Fruit fly (Drosophila melanogaster) whole organism, embryonic: ENCODE results near the gene Mtl.
A peak's percentile ranks its signal among the peaks of the same experiment; 100 is the strongest.

Experiments
- CG10209 ChIP-seq: fragments of 200-800 bp; sonication (Bioruptor generic); optimal IDR thresholded peaks from 3 replicates; lab custom pipeline; 2017; ENCODE audit warnings: missing biosample characterization, mild to moderate bottlenecking, missing genetic modification characterization, missing genetic modification reagents
- CG10366 ChIP-seq: fragments of 200-800 bp; sonication (Bioruptor generic); IDR thresholded peaks from 2 replicates; pipeline ENCODE4 v1.3.6; 2022; ENCODE audit warnings: missing biosample characterization, missing genetic modification characterization
- CG10543 ChIP-seq: fragments of 200-800 bp; sonication (Bioruptor generic); optimal IDR thresholded peaks from 3 replicates; lab custom pipeline; 2017; ENCODE audit warnings: missing biosample characterization, mild to moderate bottlenecking, missing genetic modification characterization, moderate library complexity
- CG12155 ChIP-seq: fragments of 200-800 bp; sonication (Bioruptor generic); optimal IDR thresholded peaks from 3 replicates; lab custom pipeline; 2016; ENCODE audit warnings: missing biosample characterization, missing genetic modification characterization
- CG14710 ChIP-seq: fragments of 200-800 bp; sonication (Bioruptor generic); optimal IDR thresholded peaks from 3 replicates; lab custom pipeline; 2019; ENCODE audit warnings: missing biosample characterization, mild to moderate bottlenecking, missing genetic modification characterization, moderate library complexity
- CG14965 ChIP-seq: fragments of 200-800 bp; sonication (Bioruptor generic); optimal IDR thresholded peaks from 2 replicates; lab custom pipeline; 2016; ENCODE audit warnings: missing biosample characterization, missing genetic modification characterization, borderline replicate concordance
- CG16813 ChIP-seq: fragments of 200-800 bp; sonication (Bioruptor generic); IDR thresholded peaks from 3 replicates; pipeline ENCODE4 v1.3.6; 2022; ENCODE audit warnings: missing biosample characterization, missing genetic modification characterization; ENCODE audit not compliant: partially characterized antibody
- CG17385 ChIP-seq: fragments of 200-800 bp; sonication (Bioruptor generic); optimal IDR thresholded peaks from 3 replicates; lab custom pipeline; 2018; ENCODE audit warnings: missing biosample characterization, mild to moderate bottlenecking, missing genetic modification characterization
- CG17568 ChIP-seq: fragments of 200-800 bp; sonication (Bioruptor generic); optimal IDR thresholded peaks from 2 replicates; lab custom pipeline; 2018; ENCODE audit warnings: missing biosample characterization, mild to moderate bottlenecking, missing genetic modification characterization, moderate library complexity
- CG17802 ChIP-seq: fragments of 200-800 bp; sonication (Bioruptor generic); optimal IDR thresholded peaks from 2 replicates; lab custom pipeline; 2018; ENCODE audit warnings: missing biosample characterization, mild to moderate bottlenecking, missing genetic modification characterization, moderate library complexity
- CG2889 ChIP-seq: fragments of 200-800 bp; sonication (Bioruptor generic); IDR thresholded peaks from 3 replicates; pipeline ENCODE4 v1.3.6; 2022; ENCODE audit warnings: missing biosample characterization, missing genetic modification characterization
- CG31365 ChIP-seq: fragments of 200-800 bp; sonication (Bioruptor generic); optimal IDR thresholded peaks from 2 replicates; lab custom pipeline; 2018; ENCODE audit warnings: missing biosample characterization, mild to moderate bottlenecking, missing genetic modification characterization
- CG32767 ChIP-seq: fragments of 200-800 bp; sonication (Bioruptor generic); IDR thresholded peaks from 2 replicates; pipeline ENCODE4 v1.3.6; 2022; ENCODE audit warnings: missing biosample characterization, missing genetic modification characterization
- CG4730 ChIP-seq: fragments of 200-800 bp; sonication (Bioruptor generic); IDR thresholded peaks from 2 replicates; pipeline ENCODE4 v1.3.6; 2022; ENCODE audit warnings: missing biosample characterization, missing genetic modification characterization
- CG4854 ChIP-seq: fragments of 200-800 bp; sonication (Bioruptor generic); optimal IDR thresholded peaks from 2 replicates; lab custom pipeline; 2016; ENCODE audit warnings: missing biosample characterization, missing genetic modification characterization, inconsistent platforms
- CG7372 ChIP-seq: fragments of 200-800 bp; sonication (Bioruptor generic); IDR thresholded peaks from 2 replicates; pipeline ENCODE4 v1.3.6; 2022; ENCODE audit warnings: missing biosample characterization, missing genetic modification characterization
- CG7556 ChIP-seq: fragments of 200-800 bp; sonication (Bioruptor generic); optimal IDR thresholded peaks from 2 replicates; lab custom pipeline; 2017; ENCODE audit warnings: missing biosample characterization, mild to moderate bottlenecking, missing genetic modification characterization
- CG7839 ChIP-seq: fragments of 200-800 bp; sonication (Bioruptor generic); optimal IDR thresholded peaks from 3 replicates; lab custom pipeline; 2018; ENCODE audit warnings: missing biosample characterization, mild to moderate bottlenecking, missing genetic modification characterization, moderate library complexity
- CG7928 ChIP-seq: fragments of 200-800 bp; sonication (Bioruptor generic); optimal IDR thresholded peaks from 2 replicates; lab custom pipeline; 2017; ENCODE audit warnings: missing biosample characterization, mild to moderate bottlenecking, missing genetic modification characterization
- CG7987 ChIP-seq: fragments of 200-800 bp; sonication (Bioruptor generic); optimal IDR thresholded peaks from 2 replicates; lab custom pipeline; 2018; ENCODE audit warnings: missing biosample characterization, mild to moderate bottlenecking, missing genetic modification characterization, moderate library complexity
- CG8089 ChIP-seq: fragments of 200-800 bp; sonication (Bioruptor generic); optimal IDR thresholded peaks from 3 replicates; lab custom pipeline; 2016; ENCODE audit warnings: missing biosample characterization, missing genetic modification characterization
- CG8765 ChIP-seq: fragments of 200-800 bp; sonication (Bioruptor generic); IDR thresholded peaks from 2 replicates; pipeline ENCODE4 v1.3.6; 2022; ENCODE audit warnings: missing biosample characterization, missing genetic modification characterization
- CG9437 ChIP-seq: fragments of 200-800 bp; sonication (Bioruptor generic); optimal IDR thresholded peaks from 2 replicates; lab custom pipeline; 2018; ENCODE audit warnings: missing biosample characterization, mild to moderate bottlenecking, missing genetic modification characterization
- Dfd ChIP-seq, 2 experiments: fragments of >200 bp; optimal IDR thresholded peaks; 2 replicates each; lab custom pipeline; 2017; ENCODE audit warnings: missing biosample characterization in 2 of 2, missing genetic modification characterization in 2 of 2
- Ets65A ChIP-seq: fragments of 200-800 bp; sonication (Bioruptor generic); peaks from one replicate; lab custom pipeline; 2016; ENCODE audit warnings: missing biosample characterization, missing genetic modification characterization
- Fer2 ChIP-seq: fragments of 200-800 bp; sonication (Bioruptor generic); optimal IDR thresholded peaks from 2 replicates; lab custom pipeline; 2018; ENCODE audit warnings: missing biosample characterization, mild to moderate bottlenecking, missing genetic modification characterization, moderate library complexity
- Fer3 ChIP-seq: fragments of 200-800 bp; sonication (Bioruptor generic); optimal IDR thresholded peaks from 2 replicates; lab custom pipeline; 2018; ENCODE audit warnings: missing biosample characterization, mild to moderate bottlenecking, missing genetic modification characterization, moderate library complexity
- Gsc ChIP-seq: fragments of 200-800 bp; sonication (Bioruptor generic); IDR thresholded peaks from 2 replicates; pipeline ENCODE4 v1.3.6; 2022; ENCODE audit warnings: missing biosample characterization, missing genetic modification characterization
- HLH54F ChIP-seq: fragments of 200-800 bp; sonication (Bioruptor generic); optimal IDR thresholded peaks from 3 replicates; lab custom pipeline; 2016; ENCODE audit warnings: missing biosample characterization, missing genetic modification characterization
- HLHmδ ChIP-seq: fragments of 200-800 bp; sonication (Bioruptor generic); optimal IDR thresholded peaks from 2 replicates; lab custom pipeline; 2018; ENCODE audit warnings: missing biosample characterization, mild to moderate bottlenecking, missing genetic modification characterization, moderate library complexity
- Lhr ChIP-seq: fragments of 200-800 bp; sonication (Bioruptor generic); optimal IDR thresholded peaks from 3 replicates; lab custom pipeline; 2017; ENCODE audit warnings: mild to moderate bottlenecking, missing biosample characterization, missing genetic modification reagents, missing genetic modification characterization
- Scr ChIP-seq: fragments of 200-800 bp; sonication (Bioruptor generic); IDR thresholded peaks from 2 replicates; pipeline ENCODE4 v1.3.6; 2022; ENCODE audit warnings: missing biosample characterization, missing genetic modification characterization; ENCODE audit not compliant: partially characterized antibody
- ab ChIP-seq: fragments of 200-800 bp; sonication (Bioruptor generic); optimal IDR thresholded peaks from 2 replicates; lab custom pipeline; 2016; ENCODE audit warnings: missing biosample characterization, missing genetic modification characterization
- cas ChIP-seq: fragments of 200-800 bp; sonication (Bioruptor generic); IDR thresholded peaks from 2 replicates; pipeline ENCODE4 v1.3.6; 2022; ENCODE audit warnings: missing biosample characterization, missing genetic modification characterization
- disco-r ChIP-seq: fragments of 200-800 bp; sonication (Bioruptor generic); optimal IDR thresholded peaks from 2 replicates; lab custom pipeline; 2016; ENCODE audit warnings: missing biosample characterization, missing genetic modification characterization
- ftz-f1 ChIP-seq: fragments of 200-800 bp; sonication (Bioruptor generic); optimal IDR thresholded peaks from 2 replicates; lab custom pipeline; 2016; ENCODE audit warnings: missing biosample characterization, missing genetic modification characterization
- grau ChIP-seq: fragments of 200-800 bp; optimal IDR thresholded peaks from 3 replicates; lab custom pipeline; 2019; ENCODE audit warnings: missing biosample characterization, mild to moderate bottlenecking, missing genetic modification characterization, moderate library complexity
- h ChIP-seq: fragments of >200 bp; optimal IDR thresholded peaks from 2 replicates; lab custom pipeline; 2017
- klu ChIP-seq: fragments of 200-800 bp; sonication (Bioruptor generic); IDR thresholded peaks from 2 replicates; pipeline ENCODE4 v1.3.6; 2022; ENCODE audit warnings: missing biosample characterization, missing genetic modification characterization
- lola ChIP-seq, 3 experiments: fragments of >200 bp in 2 of 3; fragments of 200-800 bp in 1 of 3; sonication (Bioruptor generic) in 1 of 3; optimal IDR thresholded peaks; 2 replicates each; lab custom pipeline; 2017 to 2019; ENCODE audit warnings: missing biosample characterization in 3 of 3, missing genetic modification characterization in 3 of 3, mild to moderate bottlenecking in 1 of 3, moderate library complexity in 1 of 3
- maf-S ChIP-seq: fragments of 200-800 bp; sonication (Bioruptor generic); optimal IDR thresholded peaks from 2 replicates; lab custom pipeline; 2016; ENCODE audit warnings: missing biosample characterization, missing genetic modification characterization
- nerfin-2 ChIP-seq: fragments of 200-800 bp; sonication (Bioruptor generic); IDR thresholded peaks from 2 replicates; pipeline ENCODE4 v1.3.6; 2022; ENCODE audit warnings: missing biosample characterization, missing genetic modification characterization; ENCODE audit not compliant: partially characterized antibody
- pnt ChIP-seq: fragments of 200-800 bp; sonication (Bioruptor generic); optimal IDR thresholded peaks from 3 replicates; lab custom pipeline; 2016; ENCODE audit warnings: missing biosample characterization, missing genetic modification characterization
- schlank ChIP-seq: fragments of 200-800 bp; sonication (Bioruptor generic); optimal IDR thresholded peaks from 2 replicates; lab custom pipeline; 2018; ENCODE audit warnings: missing biosample characterization, mild to moderate bottlenecking, missing genetic modification characterization
- scrt ChIP-seq: fragments of 200-800 bp; sonication (Bioruptor generic); optimal IDR thresholded peaks from 2 replicates; lab custom pipeline; 2018; ENCODE audit warnings: missing biosample characterization, mild to moderate bottlenecking, missing genetic modification characterization, moderate library complexity
- stwl ChIP-seq: fragments of 200-800 bp; sonication (Bioruptor generic); optimal IDR thresholded peaks from 3 replicates; lab custom pipeline; 2018; ENCODE audit warnings: missing biosample characterization, mild to moderate bottlenecking, missing genetic modification characterization, moderate library complexity
- tna ChIP-seq: fragments of 200-800 bp; sonication (Bioruptor generic); IDR thresholded peaks from 2 replicates; pipeline ENCODE4 v1.3.6; 2022; ENCODE audit warnings: missing biosample characterization, missing genetic modification characterization; ENCODE audit not compliant: partially characterized antibody
- yki ChIP-seq: fragments of >200 bp; optimal IDR thresholded peaks from 3 replicates; lab custom pipeline; 2018
- zen ChIP-seq: fragments of 200-800 bp; sonication (Bioruptor generic); optimal IDR thresholded peaks from 3 replicates; lab custom pipeline; 2018; ENCODE audit warnings: missing biosample characterization, mild to moderate bottlenecking, missing genetic modification characterization, moderate library complexity

The Mtl gene

DNA sequence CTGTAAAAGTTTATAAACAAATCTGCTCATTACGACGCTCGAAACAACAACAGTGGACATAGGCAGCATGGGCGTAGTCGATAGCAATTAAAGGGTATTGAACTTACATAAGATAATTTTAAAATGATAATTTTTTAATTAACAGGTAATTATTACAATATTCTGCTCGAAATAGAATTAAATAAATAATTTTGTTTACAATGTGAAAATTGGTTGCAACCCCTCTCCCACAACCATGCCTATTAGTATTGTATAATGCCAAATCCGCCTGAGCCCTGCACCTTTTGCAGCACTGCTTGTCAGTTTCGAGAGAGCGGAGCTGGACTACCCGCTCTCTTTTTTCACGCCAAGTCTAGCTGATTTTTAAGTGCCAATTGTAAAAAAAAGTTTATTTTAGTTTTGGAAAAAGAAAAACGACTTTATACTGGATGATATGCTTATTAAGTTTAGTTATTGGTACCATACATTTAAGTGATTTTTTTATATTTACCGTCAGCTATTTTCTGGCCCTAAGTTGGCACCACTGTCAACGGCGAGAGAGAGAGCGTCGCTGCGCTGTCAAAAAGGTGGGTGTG lies at the start of gene Mtl, which contains the start of gene CG5611 (continued):
- TF ChIP-seq Lhr (GFP tag; lab: Kevin White, UChicago), result peak; percentile 99
- peak; percentile 100 for TF ChIP-seq CG10366 (GFP tag; lab: Robert Waterston, UW)
- peak in 1 of 3 experiments; percentile 100 for TF ChIP-seq lola (GFP tag; optimal IDR thresholded peaks at IDR 0.05; lab: Kevin White, UChicago)
- TF ChIP-seq maf-S, result peak; percentile 98
- peak; percentile 96 for TF ChIP-seq CG8089 (GFP tag; lab: Kevin White, UChicago)
- peak; percentile 99 for TF ChIP-seq CG17385 (GFP tag; lab: Kevin White, UChicago)
- TF ChIP-seq CG12155, result peak; percentile 99
- no peak for TF ChIP-seq h (lab: Kevin White, UChicago)
- no peak for TF ChIP-seq yki (lab: Kevin White, UChicago)
- peak; percentile 100 for TF ChIP-seq cas (GFP tag; lab: Robert Waterston, UW)
- 0 out of 3 replicates have a peak, but pooled peaks have one; percentile 43 for TF ChIP-seq CG16813 (GFP tag; lab: Robert Waterston, UW)
- peak; percentile 100 for TF ChIP-seq zen (tag; lab: Kevin White, UChicago)
- no peak for TF ChIP-seq tna (GFP tag; lab: Robert Waterston, UW)
- peak; percentile 96 for TF ChIP-seq stwl (tag; lab: Kevin White, UChicago)
- TF ChIP-seq Fer3 (tag; lab: Kevin White, UChicago), result peak; percentile 100
- TF ChIP-seq CG4730 (GFP tag; lab: Robert Waterston, UW), result peak; percentile 100
- peak; percentile 96 for TF ChIP-seq CG9437
- peak; percentile 100 for TF ChIP-seq klu (GFP tag; lab: Robert Waterston, UW)
- peak; percentile 98 for TF ChIP-seq CG7987 (GFP tag; lab: Kevin White, UChicago)
- peak; percentile 98 for TF ChIP-seq pnt (GFP tag; lab: Kevin White, UChicago)
- peak; percentile 99 for TF ChIP-seq HLH54F (GFP tag; lab: Kevin White, UChicago)
- TF ChIP-seq CG7928 (GFP tag; lab: Kevin White, UChicago), result peak; percentile 86
- TF ChIP-seq CG7372 (GFP tag; lab: Robert Waterston, UW), result peak; percentile 100
- peak; percentile 99 for TF ChIP-seq schlank (tag; lab: Kevin White, UChicago)
- peak; percentile 100 for TF ChIP-seq CG2889 (GFP tag; lab: Robert Waterston, UW)
- peak; percentile 97 for TF ChIP-seq scrt (GFP tag; lab: Kevin White, UChicago)
- peak; percentile 99 for TF ChIP-seq Gsc (GFP tag; lab: Robert Waterston, UW)
- TF ChIP-seq ab (GFP tag; lab: Kevin White, UChicago), result peak; percentile 98
- peak; percentile 100 for TF ChIP-seq CG8765
- TF ChIP-seq CG14710 (tag; lab: Kevin White, UChicago), result peak; percentile 99
- peak; percentile 99 for TF ChIP-seq CG10543 (GFP tag; lab: Kevin White, UChicago)
- peak; percentile 99 for TF ChIP-seq CG7556 (GFP tag; lab: Kevin White, UChicago)
- TF ChIP-seq CG10209 (GFP tag; lab: Kevin White, UChicago), result peak; percentile 100
- TF ChIP-seq ftz-f1, result peak; percentile 93
- TF ChIP-seq Ets65A, result peak; percentile 100
- TF ChIP-seq disco-r (GFP tag; lab: Kevin White, UChicago), result peak; percentile 88
- 0 out of 2 replicates have a peak, but pooled peaks have one; percentile 9 for TF ChIP-seq nerfin-2 (GFP tag; lab: Robert Waterston, UW)
- TF ChIP-seq CG31365, result peak; percentile 94
- TF ChIP-seq CG14965 (GFP tag; lab: Kevin White, UChicago), result peak; percentile 60
- TF ChIP-seq CG32767 (GFP tag; lab: Robert Waterston, UW), result peak; percentile 100
- TF ChIP-seq CG7839 (tag; lab: Kevin White, UChicago), result peak; percentile 100
- peak; percentile 95 for TF ChIP-seq CG17802 (tag; lab: Kevin White, UChicago)
- peak; percentile 26 for TF ChIP-seq HLHmδ (GFP tag; lab: Kevin White, UChicago)
- peak; percentile 36; the same call in 1 of the 2 replicates for TF ChIP-seq Scr (GFP tag; lab: Robert Waterston, UW)
- TF ChIP-seq CG17568 (GFP tag; lab: Kevin White, UChicago), result peak; percentile 99
- peak; percentile 100 for TF ChIP-seq Fer2
- TF ChIP-seq Dfd (GFP tag; optimal IDR thresholded peaks at IDR 0.05; lab: Kevin White, UChicago), result peak in 1 of 2 experiments; percentile 92
- TF ChIP-seq grau, result peak; percentile 99
- TF ChIP-seq CG4854 (GFP tag; lab: Kevin White, UChicago), result peak; percentile 99
